Fruit fly (Drosophila melanogaster): ENCODE measurements around the gene CG31810.

CG31810 gene

dm6 chr2L:16846742-16847346 lies 5.3 kb downstream of the CG31810 start:
- TF ChIP-seq toe (GFP tag; optimal IDR thresholded peaks at IDR 0.05) (no peak), cnc (optimal IDR thresholded peaks at IDR 0.05) (no peak), CG7101 (tag; optimal IDR thresholded peaks at IDR 0.05) (no peak), bab1 (GFP tag; optimal IDR thresholded peaks at IDR 0.05) (no peak), tj (GFP tag; optimal IDR thresholded peaks at IDR 0.05) (no peak), Mnt (GFP tag; optimal IDR thresholded peaks at IDR 0.05) (no peak), Hr96 (GFP tag; optimal IDR thresholded peaks at IDR 0.05) (no peak), Clk (GFP tag; optimal IDR thresholded peaks at IDR 0.05) (no peak), CG11617 (GFP tag; optimal IDR thresholded peaks at IDR 0.05) (no peak), CG12768 (GFP tag; optimal IDR thresholded peaks at IDR 0.05) (no peak), CG7045 (GFP tag; optimal IDR thresholded peaks at IDR 0.05) (no peak), CG1620 (GFP tag; optimal IDR thresholded peaks at IDR 0.05) (no peak), Crg-1 (GFP tag; optimal IDR thresholded peaks at IDR 0.05) (no peak), CG5204 (GFP tag; optimal IDR thresholded peaks at IDR 0.05) (no peak), pad (GFP tag; optimal IDR thresholded peaks at IDR 0.05) (no peak), cic (GFP tag; optimal IDR thresholded peaks at IDR 0.05) (no peak), CG33017 (tag; optimal IDR thresholded peaks at IDR 0.05) (no peak)

DNA sequence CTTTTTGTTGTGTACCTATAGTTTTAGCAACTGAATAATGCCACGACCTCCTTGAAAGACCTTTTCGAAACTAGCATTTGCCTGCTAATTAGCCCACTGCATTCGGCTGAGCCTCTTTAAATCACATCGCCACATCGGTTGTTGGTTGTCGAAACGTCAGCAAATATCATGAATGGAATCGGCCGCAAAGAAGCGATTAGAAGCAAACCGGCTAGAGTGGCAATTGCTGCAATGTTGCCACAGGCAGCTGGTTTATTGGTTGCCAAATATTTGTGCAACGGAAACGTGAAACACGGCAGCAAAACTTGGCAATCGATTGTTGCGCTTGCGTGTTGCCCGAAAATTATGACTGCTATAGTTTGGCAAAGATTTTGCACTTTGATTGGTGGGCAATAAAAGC lies 7.0 kb downstream of the CG31810 start:
- TF ChIP-seq Hr96 (GFP tag; optimal IDR thresholded peaks at IDR 0.05) (no peak), bab1 (GFP tag; optimal IDR thresholded peaks at IDR 0.05) (no peak), CG14711 (tag; optimal IDR thresholded peaks at IDR 0.05) (no peak), CG33017 (tag; optimal IDR thresholded peaks at IDR 0.05) (no peak), CG7045 (GFP tag; optimal IDR thresholded peaks at IDR 0.05) (no peak), CG1620 (GFP tag; optimal IDR thresholded peaks at IDR 0.05) (no peak), pad (GFP tag; optimal IDR thresholded peaks at IDR 0.05) (no peak), CG11617 (GFP tag; optimal IDR thresholded peaks at IDR 0.05) (no peak), cic (GFP tag; optimal IDR thresholded peaks at IDR 0.05) (no peak), Mnt (GFP tag; optimal IDR thresholded peaks at IDR 0.05) (no peak), ovo (GFP tag; optimal IDR thresholded peaks at IDR 0.05) (no peak), toe (GFP tag; optimal IDR thresholded peaks at IDR 0.05) (no peak), CG7101 (tag; optimal IDR thresholded peaks at IDR 0.05) (no peak)

DNA sequence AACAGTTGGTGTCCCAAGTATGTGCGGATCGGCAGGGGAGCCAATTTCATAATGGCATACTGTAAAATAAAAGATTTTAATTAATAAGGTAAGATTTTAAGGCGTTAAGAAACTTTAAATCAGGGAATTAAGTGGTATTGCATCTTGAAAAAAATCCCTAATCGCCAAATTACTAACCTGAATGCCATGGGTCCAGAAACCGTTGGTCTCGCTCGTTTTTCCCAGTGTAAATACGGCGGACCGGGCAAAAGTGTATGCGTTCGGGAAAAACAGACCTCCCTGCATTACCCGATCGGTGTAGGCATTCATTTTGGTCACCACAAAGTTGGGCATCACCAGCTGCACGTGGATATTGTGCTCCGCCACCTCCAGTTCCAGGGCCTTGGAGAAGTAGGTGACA lies 8.8 kb downstream of the CG31810 start:
- no peak for TF ChIP-seq CG33017 (tag; optimal IDR thresholded peaks at IDR 0.05)
- TF ChIP-seq CG5204 (GFP tag; optimal IDR thresholded peaks at IDR 0.05) = no peak
- TF ChIP-seq kay (GFP tag; ENCODE audit: borderline replicate concordance) = peak; percentile 53

dm6 chr2L:16842505-16842904 lies 9.7 kb downstream of the CG31810 start:
- TF ChIP-seq CG5204 (GFP tag; optimal IDR thresholded peaks at IDR 0.05) (no peak), CG7101 (tag; optimal IDR thresholded peaks at IDR 0.05) (no peak), Hr96 (GFP tag; optimal IDR thresholded peaks at IDR 0.05) (no peak), toe (GFP tag; optimal IDR thresholded peaks at IDR 0.05) (no peak), CG7045 (GFP tag; optimal IDR thresholded peaks at IDR 0.05) (no peak), CG1620 (GFP tag; optimal IDR thresholded peaks at IDR 0.05) (no peak), cic (GFP tag; optimal IDR thresholded peaks at IDR 0.05) (no peak), Mnt (GFP tag; optimal IDR thresholded peaks at IDR 0.05) (no peak), Clk (GFP tag; optimal IDR thresholded peaks at IDR 0.05) (no peak), bab1 (GFP tag; optimal IDR thresholded peaks at IDR 0.05) (no peak), CG14711 (tag; optimal IDR thresholded peaks at IDR 0.05) (no peak), pad (GFP tag; optimal IDR thresholded peaks at IDR 0.05) (no peak), ovo (GFP tag; optimal IDR thresholded peaks at IDR 0.05) (no peak), kay (GFP tag; ENCODE audit: borderline replicate concordance) (no peak), tj (GFP tag; optimal IDR thresholded peaks at IDR 0.05) (no peak), CG12768 (GFP tag; optimal IDR thresholded peaks at IDR 0.05) (no peak), cnc (optimal IDR thresholded peaks at IDR 0.05) (no peak), Crg-1 (GFP tag; optimal IDR thresholded peaks at IDR 0.05) (no peak), CG11617 (GFP tag; optimal IDR thresholded peaks at IDR 0.05) (no peak), CG33017 (tag; optimal IDR thresholded peaks at IDR 0.05) (no peak)

- no peak for TF ChIP-seq CG14711 (tag; optimal IDR thresholded peaks at IDR 0.05)
- no peak for TF ChIP-seq Clk (GFP tag; optimal IDR thresholded peaks at IDR 0.05)
- no peak for TF ChIP-seq tj (GFP tag; optimal IDR thresholded peaks at IDR 0.05)
- TF ChIP-seq CG5204 (GFP tag; optimal IDR thresholded peaks at IDR 0.05) = no peak
These were observed 12.5 kb downstream of the CG31810 start for dm6 chr2L:16839665-16840064.

DNA sequence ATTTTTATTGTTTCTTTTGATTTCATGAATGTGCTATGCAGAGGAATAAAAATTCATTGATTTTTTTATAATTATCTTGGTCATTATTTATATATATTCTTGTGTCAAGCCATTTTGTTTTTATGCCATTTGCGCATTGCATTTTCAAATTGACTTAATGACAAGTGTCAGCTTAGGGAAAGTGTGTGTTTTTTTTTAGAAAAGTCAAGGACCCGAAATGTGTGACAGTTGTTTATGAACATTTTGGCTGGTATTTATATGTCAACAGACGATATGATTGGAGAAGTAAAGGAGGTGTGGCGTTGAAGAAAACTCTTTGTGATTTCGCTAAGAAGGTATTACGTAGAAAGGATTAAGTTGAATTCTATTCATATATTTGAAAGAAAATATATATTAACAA lies 14.5 kb downstream of the CG31810 start, which contains the start of the genes SclA and SclB:
Gene SclA, plus strand, starts transcription at position 301 of the 400 bp plus-strand sequence.
Gene SclB, plus strand, starts transcription at position 301 of the 400 bp plus-strand sequence.
- TF ChIP-seq CG12768 (GFP tag; optimal IDR thresholded peaks at IDR 0.05) (no peak), kay (GFP tag; ENCODE audit: borderline replicate concordance) (peak; percentile 1)

DNA sequence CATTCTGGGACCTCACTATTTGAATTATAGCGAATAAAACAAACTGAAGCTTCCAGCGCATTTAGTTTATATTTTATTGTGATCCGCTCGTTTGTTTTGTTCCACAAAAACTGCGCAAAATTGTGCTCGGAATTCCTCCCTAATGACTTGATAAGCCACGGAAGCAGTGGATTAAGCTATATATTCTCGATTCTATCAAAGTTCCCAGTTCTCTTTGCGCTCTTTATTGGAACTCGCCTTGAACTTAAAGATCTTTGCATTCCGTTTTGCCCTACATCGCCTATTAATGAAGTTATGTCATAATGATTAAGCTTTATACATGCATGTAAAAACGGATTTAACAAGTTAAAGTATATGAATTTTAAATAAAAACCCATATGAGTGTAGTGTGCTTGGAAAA lies 15.0 kb downstream of the CG31810 start, which contains the start of gene Nepl9:
Gene Nepl9, minus strand, starts transcription at position 101 of the 400 bp plus-strand sequence.
- no peak for TF ChIP-seq CG33017 (tag; optimal IDR thresholded peaks at IDR 0.05)
- TF ChIP-seq toe (GFP tag; optimal IDR thresholded peaks at IDR 0.05) = no peak
- no peak for TF ChIP-seq cnc (optimal IDR thresholded peaks at IDR 0.05)
- TF ChIP-seq CG7045 (GFP tag; optimal IDR thresholded peaks at IDR 0.05) = no peak
- no peak for TF ChIP-seq Clk (GFP tag; optimal IDR thresholded peaks at IDR 0.05)
- TF ChIP-seq kay (GFP tag; ENCODE audit: borderline replicate concordance) = no peak
- TF ChIP-seq Hr96 (GFP tag; optimal IDR thresholded peaks at IDR 0.05) = no peak
- TF ChIP-seq CG14711 (tag; optimal IDR thresholded peaks at IDR 0.05) = no peak

Data from whole organism, adult.